Fruit fly (Drosophila melanogaster) whole organism, embryonic: ENCODE data around the gene mh.

Experiments
- Atf-2 ChIP-seq: fragments of 200-800 bp; sonication (Bioruptor generic); optimal IDR thresholded peaks from 2 replicates; lab custom pipeline; 2016; ENCODE audit warnings: missing biosample characterization, missing genetic modification characterization
- CG12299 ChIP-seq: fragments of 200-800 bp; sonication (Bioruptor generic); optimal IDR thresholded peaks from 2 replicates; lab custom pipeline; 2018; ENCODE audit warnings: missing biosample characterization, mild to moderate bottlenecking, missing genetic modification characterization
- CG4707 ChIP-seq: fragments of 200-800 bp; sonication (Bioruptor generic); optimal IDR thresholded peaks from 2 replicates; lab custom pipeline; 2018; ENCODE audit warnings: missing biosample characterization, mild to moderate bottlenecking, missing genetic modification characterization, moderate library complexity
- CG9727 ChIP-seq: fragments of 200-800 bp; sonication (Bioruptor generic); optimal IDR thresholded peaks from 3 replicates; lab custom pipeline; 2017; ENCODE audit warnings: missing biosample characterization, mild to moderate bottlenecking, missing genetic modification characterization
- Ets97D ChIP-seq: fragments of 200-800 bp; sonication (Bioruptor generic); optimal IDR thresholded peaks from 3 replicates; lab custom pipeline; 2016; ENCODE audit warnings: missing biosample characterization, missing genetic modification characterization
- Lim3 ChIP-seq: fragments of 200-800 bp; sonication (Bioruptor generic); IDR thresholded peaks from 2 replicates; pipeline ENCODE4 v1.3.6; 2022; ENCODE audit warnings: missing biosample characterization, missing genetic modification characterization
- ap ChIP-seq: fragments of 200-800 bp; sonication (Bioruptor generic); IDR thresholded peaks from 2 replicates; pipeline ENCODE4 v1.3.6; 2022; ENCODE audit warnings: missing biosample characterization, missing genetic modification characterization
- insv ChIP-seq, 2 experiments: fragments of 200-800 bp; sonication (Bioruptor generic); optimal IDR thresholded peaks; 3 replicates each; lab custom pipeline; 2016 to 2018; ENCODE audit warnings: missing biosample characterization in 2 of 2, missing genetic modification characterization in 2 of 2
- kni ChIP-seq: fragments of 200-800 bp; sonication (Bioruptor generic); optimal IDR thresholded peaks from 3 replicates; lab custom pipeline; 2017; ENCODE audit warnings: mild to moderate bottlenecking, missing biosample characterization, missing genetic modification reagents, missing genetic modification characterization
- sqz ChIP-seq: fragments of 200-800 bp; sonication (Bioruptor generic); optimal IDR thresholded peaks from 3 replicates; lab custom pipeline; 2018; ENCODE audit warnings: missing biosample characterization, mild to moderate bottlenecking, missing genetic modification characterization

dm6 chrX:15475367-15475789 is at the start of gene mh:
- TF ChIP-seq sqz (GFP tag; lab: Kevin White, UChicago) (no peak), kni (GFP tag; lab: Kevin White, UChicago) (no peak), CG12299 (no peak), ap (GFP tag; lab: Robert Waterston, UW) (no peak), Atf-2 (GFP tag; lab: Kevin White, UChicago) (no peak), CG9727 (GFP tag; lab: Kevin White, UChicago) (peak; percentile 46), Ets97D (peak; percentile 43), Lim3 (GFP tag; lab: Robert Waterston, UW) (no peak), insv (GFP tag; optimal IDR thresholded peaks at IDR 0.05; lab: Kevin White, UChicago) (no peak), CG4707 (GFP tag; lab: Kevin White, UChicago) (no peak)
